Worm (Caenorhabditis elegans): ENCODE measurements around the gene F59C12.4.
A peak's percentile ranks its signal among the peaks of the same experiment; 100 is the strongest.

The F59C12.4 gene

ce11 chrX:16612293-16612946 lies 10.0 kb upstream of the F59C12.4 start (continued):
- TF ChIP-seq F49E8.2 (tag; optimal IDR thresholded peaks at IDR 0.05; ENCODE audit: insufficient read depth), result no peak
- peak; percentile 96 for TF ChIP-seq attf-5 (GFP tag; optimal IDR thresholded peaks at IDR 0.05)
- no peak for TF ChIP-seq Y79H2A.3 (GFP tag; conservative IDR thresholded peaks at IDR 0.05)
- TF ChIP-seq F52B5.7 (tag; optimal IDR thresholded peaks at IDR 0.05), result peak; percentile 45
- TF ChIP-seq F22D6.2 (tag; optimal IDR thresholded peaks at IDR 0.05), result peak; percentile 83
- peak; percentile 78 for TF ChIP-seq C06A6.2 (GFP tag; conservative IDR thresholded peaks at IDR 0.05)
- no peak for TF ChIP-seq F33H1.4 (GFP tag; IDR thresholded peaks at IDR 0.05)
- TF ChIP-seq zim-3 (tag; optimal IDR thresholded peaks at IDR 0.05), result peak; percentile 12
- TF ChIP-seq rec-8 (tag; optimal IDR thresholded peaks at IDR 0.05), result peak in 1 of 2 experiments; percentile 24
- peak; percentile 99 for TF ChIP-seq zfh-2 (GFP tag; conservative IDR thresholded peaks at IDR 0.05)
- no peak for TF ChIP-seq ztf-25 (GFP tag; IDR thresholded peaks at IDR 0.05)
- peak; percentile 80 for TF ChIP-seq K11D2.4 (GFP tag; IDR thresholded peaks at IDR 0.05)
- TF ChIP-seq dox-1 (GFP tag; IDR thresholded peaks at IDR 0.05), result peak; percentile 89
- peak; percentile 92 for TF ChIP-seq pbrm-1 (GFP tag; IDR thresholded peaks at IDR 0.05)
- peak; percentile 82 for TF ChIP-seq gei-17 (GFP tag; optimal IDR thresholded peaks at IDR 0.05)
- TF ChIP-seq lsl-1 (GFP tag; optimal IDR thresholded peaks at IDR 0.05), result no peak
- TF ChIP-seq F23B12.7 (tag; optimal IDR thresholded peaks at IDR 0.05; ENCODE audit: insufficient read depth), result peak; percentile 59
- no peak for TF ChIP-seq ceh-100 (GFP tag; IDR thresholded peaks at IDR 0.05)
- TF ChIP-seq akir-1 (GFP tag; optimal IDR thresholded peaks at IDR 0.05), result peak; percentile 70
- no peak for TF ChIP-seq madf-8 (GFP tag; conservative IDR thresholded peaks at IDR 0.05)
- peak; percentile 76 for TF ChIP-seq Y56A3A.18 (GFP tag; IDR thresholded peaks at IDR 0.05)
- peak; percentile 49 for TF ChIP-seq B0261.1 (tag; optimal IDR thresholded peaks at IDR 0.05)
- peak; percentile 87 for TF ChIP-seq B0035.1 (tag; optimal IDR thresholded peaks at IDR 0.05)
- no peak for TF ChIP-seq nhr-179 (tag; optimal IDR thresholded peaks at IDR 0.05)
- TF ChIP-seq attf-6 (GFP tag; IDR thresholded peaks at IDR 0.05), result no peak
- no peak for TF ChIP-seq nfya-1 (tag; optimal IDR thresholded peaks at IDR 0.05; ENCODE audit: borderline replicate concordance, insufficient read depth)
- 0 out of 2 replicates have a peak, but pooled peaks have one; percentile 17 for TF ChIP-seq Y53G8AR.9 (GFP tag; conservative IDR thresholded peaks at IDR 0.05)
- TF ChIP-seq ceh-58 (GFP tag; IDR thresholded peaks at IDR 0.05), result no peak
- peak; percentile 99 for TF ChIP-seq lir-1 (GFP tag; conservative IDR thresholded peaks at IDR 0.05)
- TF ChIP-seq ccch-3 (GFP tag; optimal IDR thresholded peaks at IDR 0.05), result no peak
- peak; percentile 84 for TF ChIP-seq hmg-1.2 (GFP tag; IDR thresholded peaks at IDR 0.05)
- TF ChIP-seq die-1 (tag; optimal IDR thresholded peaks at IDR 0.05), result peak; percentile 61
- TF ChIP-seq unc-130 (GFP tag; optimal IDR thresholded peaks at IDR 0.05), result no peak
- TF ChIP-seq F57C9.4 (tag; optimal IDR thresholded peaks at IDR 0.05), result no peak
- peak; percentile 97 for TF ChIP-seq egrh-3 (GFP tag; IDR thresholded peaks at IDR 0.05)
- TF ChIP-seq madf-3 (GFP tag; IDR thresholded peaks at IDR 0.05), result 0 out of 2 replicates have a peak, but pooled peaks have one; percentile 52
- TF ChIP-seq nfyb-1 (GFP tag; IDR thresholded peaks at IDR 0.05), result peak; percentile 94
- peak; percentile 98 for TF ChIP-seq B0336.3 (GFP tag; IDR thresholded peaks at IDR 0.05)
- no peak for TF ChIP-seq F55B11.4 (tag; optimal IDR thresholded peaks at IDR 0.05; ENCODE audit: borderline replicate concordance, insufficient read depth)
- TF ChIP-seq lin-35 (GFP tag; optimal IDR thresholded peaks at IDR 0.05), result peak in 1 of 3 experiments; percentile 50
- no peak for TF ChIP-seq fkh-3 (tag; optimal IDR thresholded peaks at IDR 0.05)
- TF ChIP-seq ztf-3 (GFP tag; optimal IDR thresholded peaks at IDR 0.05), result peak; percentile 91
- TF ChIP-seq lag-1 (GFP tag; IDR thresholded peaks at IDR 0.05), result no peak
- no peak for TF ChIP-seq him-1 (tag; optimal IDR thresholded peaks at IDR 0.05)
- TF ChIP-seq ztf-28 (GFP tag; IDR thresholded peaks at IDR 0.05), result no peak
- TF ChIP-seq ceh-40 (GFP tag; IDR thresholded peaks at IDR 0.05), result no peak
- TF ChIP-seq egl-44 (GFP tag; IDR thresholded peaks at IDR 0.05), result peak; percentile 82
